Worm (Caenorhabditis elegans) whole organism, L2 larva: ENCODE data around the gene C08F8.9.

ENCODE experiments used
- ama-1 ChIP-seq: fragments of 150-350 bp; optimal IDR thresholded peaks from 2 replicates; lab custom pipeline; 2018; ENCODE audit warnings: inconsistent platforms
- ceh-82 ChIP-seq: fragments of 150-350 bp; optimal IDR thresholded peaks from 2 replicates; lab custom pipeline; 2014; ENCODE audit warnings: missing biosample characterization, missing genetic modification characterization
- dmd-4 ChIP-seq: sonication (generic microtip); optimal IDR thresholded peaks from 2 replicates; lab custom pipeline; 2017; ENCODE audit warnings: missing biosample characterization, missing genetic modification characterization
- egl-27 ChIP-seq: sonication (generic microtip); optimal IDR thresholded peaks from 3 replicates; lab custom pipeline; 2017; ENCODE audit warnings: missing biosample characterization, missing genetic modification reagents, missing genetic modification characterization
- fos-1 ChIP-seq: fragments of 150-350 bp; optimal IDR thresholded peaks from 2 replicates; lab custom pipeline; 2014; ENCODE audit warnings: missing biosample characterization, missing genetic modification characterization
- lin-39 ChIP-seq: fragments of 150-350 bp; optimal IDR thresholded peaks from 2 replicates; lab custom pipeline; 2014; ENCODE audit warnings: missing biosample characterization, missing genetic modification reagents, missing genetic modification characterization
- nhr-10 ChIP-seq: sonication (generic microtip); optimal IDR thresholded peaks from 2 replicates; lab custom pipeline; 2017; ENCODE audit warnings: missing biosample characterization, missing genetic modification characterization
- nhr-12 ChIP-seq: fragments of 150-350 bp; optimal IDR thresholded peaks from 2 replicates; lab custom pipeline; 2014; ENCODE audit warnings: missing biosample characterization, missing genetic modification characterization
- zag-1 ChIP-seq: fragments of 150-350 bp; optimal IDR thresholded peaks from 2 replicates; lab custom pipeline; 2014; ENCODE audit warnings: missing biosample characterization, missing genetic modification characterization
- ztf-11 ChIP-seq: sonication (generic microtip); optimal IDR thresholded peaks from 2 replicates; lab custom pipeline; 2017; ENCODE audit warnings: missing biosample characterization, missing genetic modification characterization
- ztf-4 ChIP-seq: fragments of 150-350 bp; optimal IDR thresholded peaks from 2 replicates; lab custom pipeline; 2014; ENCODE audit warnings: missing biosample characterization, missing genetic modification characterization

- TF ChIP-seq egl-27 (tag; lab: Kevin White, UChicago): no peak
- peak; percentile 23 for TF ChIP-seq ztf-4 (tag; lab: Kevin White, UChicago)
- no peak for TF ChIP-seq nhr-10 (tag; lab: Kevin White, UChicago)
- TF ChIP-seq ama-1: peak; percentile 14
- no peak for TF ChIP-seq ztf-11
- TF ChIP-seq nhr-12 (tag; lab: Kevin White, UChicago): no peak
- TF ChIP-seq zag-1 (tag; lab: Kevin White, UChicago): no peak
- no peak for TF ChIP-seq fos-1 (tag; lab: Kevin White, UChicago)
- no peak for TF ChIP-seq dmd-4 (tag; lab: Kevin White, UChicago)
- TF ChIP-seq ceh-82 (tag; lab: Kevin White, UChicago): no peak
- no peak for TF ChIP-seq lin-39 (tag; lab: Kevin White, UChicago)
These were observed 31.4 kb downstream of the C08F8.9 start, which contains the start of gene pigq-1 for ce11 chrIV:11146962-11147470.
